Fruit fly (Drosophila melanogaster) whole organism, prepupa: ENCODE data around the gene mbm.
A peak's percentile ranks its signal among the peaks of the same experiment; 100 is the strongest.

Experiments
- Blimp-1 ChIP-seq: fragments of 200-800 bp; sonication (Bioruptor generic); optimal IDR thresholded peaks from 3 replicates; lab custom pipeline; 2017; ENCODE audit warnings: missing biosample characterization, missing genetic modification characterization, mild to moderate bottlenecking, moderate library complexity, missing genetic modification reagents
- CG10631 ChIP-seq: fragments of 200-800 bp; sonication (Bioruptor generic); optimal IDR thresholded peaks from 2 replicates; lab custom pipeline; 2016; ENCODE audit warnings: missing biosample characterization, missing genetic modification characterization
- CG11294 ChIP-seq: fragments of 200-800 bp; sonication (Bioruptor generic); IDR thresholded peaks from 2 replicates; pipeline ENCODE4 v1.3.6; 2022; ENCODE audit warnings: missing biosample characterization, missing genetic modification characterization
- CG11762 ChIP-seq: fragments of 200-800 bp; sonication (Bioruptor generic); optimal IDR thresholded peaks from 3 replicates; lab custom pipeline; 2016; ENCODE audit warnings: missing biosample characterization, missing genetic modification characterization; ENCODE audit not compliant: insufficient read depth
- CG11902 ChIP-seq: fragments of 200-800 bp; sonication (Bioruptor generic); optimal IDR thresholded peaks from 3 replicates; lab custom pipeline; 2016; ENCODE audit warnings: missing biosample characterization, missing genetic modification characterization
- CG1621 ChIP-seq: fragments of 200-800 bp; sonication (Bioruptor generic); optimal IDR thresholded peaks from 3 replicates; lab custom pipeline; 2018; ENCODE audit warnings: missing biosample characterization, mild to moderate bottlenecking, missing genetic modification characterization
- CG16779 ChIP-seq: fragments of 200-800 bp; sonication (Bioruptor generic); optimal IDR thresholded peaks from 3 replicates; lab custom pipeline; 2017; ENCODE audit warnings: missing biosample characterization, mild to moderate bottlenecking, missing genetic modification characterization
- CG3032 ChIP-seq: fragments of 200-800 bp; optimal IDR thresholded peaks from 2 replicates; lab custom pipeline; 2019; ENCODE audit warnings: missing biosample characterization, mild to moderate bottlenecking, missing genetic modification characterization, moderate library complexity
- CG4318 ChIP-seq: fragments of 200-800 bp; sonication (Bioruptor generic); optimal IDR thresholded peaks from 3 replicates; lab custom pipeline; 2017; ENCODE audit warnings: missing biosample characterization, mild to moderate bottlenecking, missing genetic modification characterization
- CG6163 ChIP-seq: fragments of 200-800 bp; sonication (Bioruptor generic); IDR thresholded peaks from 3 replicates; pipeline ENCODE4 v1.3.6; 2022; ENCODE audit warnings: missing biosample characterization, missing genetic modification characterization
- CG6276 ChIP-seq: fragments of 200-800 bp; sonication (Bioruptor generic); optimal IDR thresholded peaks from 2 replicates; lab custom pipeline; 2017; ENCODE audit warnings: missing biosample characterization, mild to moderate bottlenecking, missing genetic modification characterization
- CG6808 ChIP-seq: fragments of 200-800 bp; sonication (Bioruptor generic); optimal IDR thresholded peaks from 3 replicates; lab custom pipeline; 2017; ENCODE audit warnings: missing biosample characterization, missing genetic modification characterization, mild to moderate bottlenecking, moderate library complexity, missing genetic modification reagents
- CG6854 ChIP-seq: fragments of 200-800 bp; sonication (Bioruptor generic); optimal IDR thresholded peaks from 2 replicates; lab custom pipeline; 2017; ENCODE audit warnings: missing biosample characterization, mild to moderate bottlenecking, missing genetic modification characterization
- CG7368 ChIP-seq: fragments of 200-800 bp; sonication (Bioruptor generic); optimal IDR thresholded peaks from 3 replicates; lab custom pipeline; 2016; ENCODE audit warnings: missing biosample characterization, missing genetic modification characterization
- CG8119 ChIP-seq: fragments of 200-800 bp; sonication (Bioruptor generic); IDR thresholded peaks from 3 replicates; pipeline ENCODE4 v1.3.6; 2022; ENCODE audit warnings: missing biosample characterization, missing genetic modification characterization
- CG8319 ChIP-seq: fragments of 200-800 bp; sonication (Bioruptor generic); optimal IDR thresholded peaks from 3 replicates; lab custom pipeline; 2016; ENCODE audit warnings: missing biosample characterization, missing genetic modification characterization
- CG8632 ChIP-seq: fragments of 200-800 bp; sonication (Bioruptor generic); optimal IDR thresholded peaks from 3 replicates; lab custom pipeline; 2016; ENCODE audit warnings: missing biosample characterization, missing genetic modification characterization
- CG9139 ChIP-seq: fragments of 200-800 bp; sonication (Bioruptor generic); optimal IDR thresholded peaks from 3 replicates; lab custom pipeline; 2017; ENCODE audit warnings: missing biosample characterization, mild to moderate bottlenecking, missing genetic modification characterization
- Eip75B ChIP-seq: fragments of 200-800 bp; sonication (Bioruptor generic); optimal IDR thresholded peaks from 3 replicates; lab custom pipeline; 2016; ENCODE audit warnings: missing biosample characterization, missing genetic modification characterization
- Eip78C ChIP-seq: fragments of 200-800 bp; sonication (Bioruptor generic); peaks from one replicate; lab custom pipeline; 2016; ENCODE audit warnings: missing biosample characterization, missing genetic modification characterization
- Eip93F ChIP-seq: fragments of 200-800 bp; sonication (Bioruptor generic); optimal IDR thresholded peaks from 2 replicates; lab custom pipeline; 2016; ENCODE audit warnings: missing biosample characterization, mild to moderate bottlenecking, missing genetic modification characterization
- Ets21C ChIP-seq: fragments of 200-800 bp; sonication (Bioruptor generic); optimal IDR thresholded peaks from 3 replicates; lab custom pipeline; 2016; ENCODE audit warnings: missing biosample characterization, missing genetic modification characterization
- Ets96B ChIP-seq: fragments of 200-800 bp; optimal IDR thresholded peaks from 2 replicates; lab custom pipeline; 2019; ENCODE audit warnings: missing biosample characterization, mild to moderate bottlenecking, missing genetic modification characterization, moderate library complexity
- Gug ChIP-seq: fragments of 200-800 bp; sonication (Bioruptor generic); IDR thresholded peaks from 2 replicates; pipeline ENCODE4 v1.3.6; 2022; ENCODE audit warnings: missing biosample characterization, missing genetic modification characterization
- Hr39 ChIP-seq: fragments of 200-800 bp; sonication (Bioruptor generic); optimal IDR thresholded peaks from 2 replicates; lab custom pipeline; 2016; ENCODE audit warnings: missing biosample characterization, missing genetic modification characterization
- Hr4 ChIP-seq: fragments of 200-800 bp; sonication (Bioruptor generic); optimal IDR thresholded peaks from 3 replicates; lab custom pipeline; 2016; ENCODE audit warnings: missing biosample characterization, missing genetic modification characterization
- Lpt ChIP-seq: fragments of 200-800 bp; sonication (Bioruptor generic); optimal IDR thresholded peaks from 3 replicates; lab custom pipeline; 2016; ENCODE audit warnings: missing biosample characterization, missing genetic modification characterization
- Met ChIP-seq: fragments of 200-800 bp; sonication (Bioruptor generic); optimal IDR thresholded peaks from 3 replicates; lab custom pipeline; 2016; ENCODE audit warnings: missing biosample characterization, missing genetic modification characterization
- OdsH ChIP-seq: fragments of 200-800 bp; sonication (Bioruptor generic); optimal IDR thresholded peaks from 3 replicates; lab custom pipeline; 2016; ENCODE audit warnings: missing biosample characterization, missing genetic modification characterization
- Sox102F ChIP-seq: fragments of 200-800 bp; sonication (Bioruptor generic); optimal IDR thresholded peaks from 2 replicates; lab custom pipeline; 2016; ENCODE audit warnings: missing biosample characterization, mild to moderate bottlenecking, missing genetic modification characterization
- Sox14 ChIP-seq: fragments of 200-800 bp; sonication (Bioruptor generic); optimal IDR thresholded peaks from 3 replicates; lab custom pipeline; 2016; ENCODE audit warnings: missing biosample characterization, missing genetic modification characterization
- Sox15 ChIP-seq: fragments of 200-800 bp; sonication (Bioruptor generic); optimal IDR thresholded peaks from 3 replicates; lab custom pipeline; 2016; ENCODE audit warnings: missing biosample characterization, missing genetic modification characterization
- acj6 ChIP-seq: fragments of 200-800 bp; sonication (Bioruptor generic); optimal IDR thresholded peaks from 3 replicates; lab custom pipeline; 2016; ENCODE audit warnings: missing biosample characterization, missing genetic modification characterization
- cyc ChIP-seq: fragments of 200-800 bp; sonication (Bioruptor generic); optimal IDR thresholded peaks from 3 replicates; lab custom pipeline; 2016; ENCODE audit warnings: missing biosample characterization, missing genetic modification characterization
- dac ChIP-seq: fragments of 200-800 bp; sonication (Bioruptor generic); optimal IDR thresholded peaks from 2 replicates; lab custom pipeline; 2017; ENCODE audit warnings: missing biosample characterization, mild to moderate bottlenecking, missing genetic modification characterization
- dsx ChIP-seq: fragments of 200-800 bp; optimal IDR thresholded peaks from 3 replicates; lab custom pipeline; 2019; ENCODE audit warnings: missing biosample characterization, mild to moderate bottlenecking, missing genetic modification characterization, moderate library complexity; ENCODE audit not compliant: poor library complexity, severe bottlenecking
- eg ChIP-seq: fragments of 200-800 bp; sonication (Bioruptor generic); IDR thresholded peaks from 3 replicates; pipeline ENCODE4 v1.3.6; 2022; ENCODE audit warnings: missing biosample characterization, missing genetic modification characterization
- fd59A ChIP-seq: fragments of 200-800 bp; sonication (Bioruptor generic); optimal IDR thresholded peaks from 2 replicates; lab custom pipeline; 2017; ENCODE audit warnings: missing biosample characterization, mild to moderate bottlenecking, missing genetic modification characterization, missing genetic modification reagents
- fd85E ChIP-seq: fragments of 200-800 bp; sonication (Bioruptor generic); optimal IDR thresholded peaks from 3 replicates; lab custom pipeline; 2016; ENCODE audit warnings: missing biosample characterization, missing genetic modification characterization
- net ChIP-seq: fragments of 200-800 bp; sonication (Bioruptor generic); optimal IDR thresholded peaks from 3 replicates; lab custom pipeline; 2016; ENCODE audit warnings: missing biosample characterization, missing genetic modification characterization
- pdm3 ChIP-seq: fragments of 200-800 bp; sonication (Bioruptor generic); optimal IDR thresholded peaks from 3 replicates; lab custom pipeline; 2016; ENCODE audit warnings: missing biosample characterization, missing genetic modification characterization
- salr ChIP-seq, 2 experiments: fragments of 200-800 bp; sonication (Bioruptor generic); optimal IDR thresholded peaks; 3 replicates each; lab custom pipeline; 2016 to 2018; ENCODE audit warnings: missing biosample characterization in 2 of 2, missing genetic modification characterization in 2 of 2, mild to moderate bottlenecking in 1 of 2
- spab ChIP-seq: fragments of 200-800 bp; sonication (Bioruptor generic); optimal IDR thresholded peaks from 2 replicates; lab custom pipeline; 2017; ENCODE audit warnings: missing biosample characterization, mild to moderate bottlenecking, missing genetic modification characterization, missing genetic modification reagents
- ss ChIP-seq, 2 experiments: fragments of 200-800 bp; sonication (Bioruptor generic); optimal IDR thresholded peaks; 2 replicates in 1 of 2; 3 replicates in 1 of 2; lab custom pipeline; 2017 to 2018; ENCODE audit warnings: mild to moderate bottlenecking in 2 of 2, missing biosample characterization in 2 of 2, missing genetic modification characterization in 2 of 2, moderate library complexity in 1 of 2
- svp ChIP-seq: fragments of 200-800 bp; sonication (Bioruptor generic); peaks from one replicate; lab custom pipeline; 2016; ENCODE audit warnings: missing biosample characterization, missing genetic modification characterization
- topi ChIP-seq: fragments of 200-800 bp; sonication (Bioruptor generic); optimal IDR thresholded peaks from 3 replicates; lab custom pipeline; 2016; ENCODE audit warnings: missing biosample characterization, missing genetic modification characterization

The mbm gene

dm6 chr2L:223351-223750 is 50.2 kb downstream of the mbm start (continued):
- TF ChIP-seq acj6 (GFP tag; lab: Kevin White, UChicago) = peak; percentile 93
- TF ChIP-seq ss (GFP tag; optimal IDR thresholded peaks at IDR 0.05; lab: Kevin White, UChicago) = peak; percentile 70 to 77
- TF ChIP-seq salr (GFP tag; optimal IDR thresholded peaks at IDR 0.05; lab: Kevin White, UChicago) = peak; percentile 82 to 96
- peak; percentile 93 for TF ChIP-seq fd59A (GFP tag; lab: Kevin White, UChicago)
- peak; percentile 92 for TF ChIP-seq dac (GFP tag; lab: Kevin White, UChicago)
- TF ChIP-seq Eip75B = peak; percentile 95
- peak; percentile 89 for TF ChIP-seq cyc
- peak; percentile 96 for TF ChIP-seq CG8119
- no peak for TF ChIP-seq CG6854 (GFP tag; lab: Kevin White, UChicago)
- TF ChIP-seq Ets21C (GFP tag; lab: Kevin White, UChicago) = peak; percentile 86
- TF ChIP-seq CG11902 (GFP tag; lab: Kevin White, UChicago) = peak; percentile 86
- peak; percentile 89 for TF ChIP-seq CG16779 (tag; lab: Kevin White, UChicago)
- TF ChIP-seq OdsH (GFP tag; lab: Kevin White, UChicago) = peak; percentile 96
- TF ChIP-seq Ets96B (tag; lab: Kevin White, UChicago) = peak; percentile 95
- TF ChIP-seq CG8632 = peak; percentile 92
- peak; percentile 91 for TF ChIP-seq CG3032
- TF ChIP-seq Gug = peak; percentile 91
- peak; percentile 93 for TF ChIP-seq spab (GFP tag; lab: Kevin White, UChicago)
- peak; percentile 89 for TF ChIP-seq CG8319 (GFP tag; lab: Kevin White, UChicago)
- peak; percentile 93 for TF ChIP-seq CG6276 (GFP tag; lab: Kevin White, UChicago)
- peak; percentile 80 for TF ChIP-seq fd85E (GFP tag; lab: Kevin White, UChicago)
- peak; percentile 92 for TF ChIP-seq CG7368 (GFP tag; lab: Kevin White, UChicago)
- peak; percentile 73 for TF ChIP-seq CG9139 (GFP tag; lab: Kevin White, UChicago)
- TF ChIP-seq CG4318 (GFP tag; lab: Kevin White, UChicago) = peak; percentile 92
- TF ChIP-seq Sox102F (GFP tag; lab: Kevin White, UChicago) = peak; percentile 90
- TF ChIP-seq Eip78C (GFP tag; lab: Kevin White, UChicago) = peak; percentile 98
- TF ChIP-seq net (GFP tag; lab: Kevin White, UChicago) = peak; percentile 96
- TF ChIP-seq CG1621 = peak; percentile 92
- TF ChIP-seq topi (GFP tag; lab: Kevin White, UChicago) = peak; percentile 93
- peak; percentile 97 for TF ChIP-seq CG6163
- TF ChIP-seq Eip93F (GFP tag; lab: Kevin White, UChicago) = peak; percentile 56
- TF ChIP-seq Hr4 (GFP tag; lab: Kevin White, UChicago) = peak; percentile 94
- TF ChIP-seq Met = peak; percentile 93
- peak; percentile 92 for TF ChIP-seq Hr39 (GFP tag; lab: Kevin White, UChicago)
- TF ChIP-seq pdm3 (GFP tag; lab: Kevin White, UChicago) = peak; percentile 95
- peak; percentile 88 for TF ChIP-seq Lpt (GFP tag; lab: Kevin White, UChicago)
- peak; percentile 94 for TF ChIP-seq svp (GFP tag; lab: Kevin White, UChicago)

- TF ChIP-seq Eip78C (GFP tag; lab: Kevin White, UChicago) (peak; percentile 24), eg (GFP tag; lab: Robert Waterston, UW) (0 out of 3 replicates have a peak, but pooled peaks have one; percentile 14), CG11294 (GFP tag; lab: Robert Waterston, UW) (no peak)
Measured at dm6 chr2L:222867-223266, 50.6 kb downstream of the mbm start.

- peak in 1 of 2 experiments; percentile 45 for TF ChIP-seq ss (GFP tag; optimal IDR thresholded peaks at IDR 0.05; lab: Kevin White, UChicago)
- TF ChIP-seq CG6276 (GFP tag; lab: Kevin White, UChicago) = peak; percentile 43
- no peak for TF ChIP-seq CG1621
- TF ChIP-seq CG6163 = no peak; the same call in 1 of the 3 replicates
- no peak for TF ChIP-seq fd59A (GFP tag; lab: Kevin White, UChicago)
- no peak for TF ChIP-seq CG10631
- TF ChIP-seq CG9139 (GFP tag; lab: Kevin White, UChicago) = peak; percentile 57
- TF ChIP-seq spab (GFP tag; lab: Kevin White, UChicago) = no peak
- TF ChIP-seq fd85E (GFP tag; lab: Kevin White, UChicago) = no peak
- TF ChIP-seq CG8319 (GFP tag; lab: Kevin White, UChicago) = no peak
- TF ChIP-seq CG8119 = no peak
- peak; percentile 5 for TF ChIP-seq Blimp-1 (GFP tag; lab: Kevin White, UChicago)
- TF ChIP-seq dsx = peak; percentile 52
- TF ChIP-seq dac (GFP tag; lab: Kevin White, UChicago) = no peak
- TF ChIP-seq Sox15 (GFP tag; lab: Kevin White, UChicago) = no peak
- no peak for TF ChIP-seq CG11762
- TF ChIP-seq cyc = no peak
- TF ChIP-seq CG6808 (GFP tag; lab: Kevin White, UChicago) = no peak
- no peak for TF ChIP-seq Sox14 (GFP tag; lab: Kevin White, UChicago)
- no peak for TF ChIP-seq CG4318 (GFP tag; lab: Kevin White, UChicago)
- no peak for TF ChIP-seq CG3032
- TF ChIP-seq Eip75B = peak; percentile 32
- TF ChIP-seq svp (GFP tag; lab: Kevin White, UChicago) = peak; percentile 92
Measured at dm6 chr2L:221939-222489, 51.5 kb downstream of the mbm start.
